Fruit fly (Drosophila melanogaster): Measurements from ENCODE around the gene Dhc98D.

- TF ChIP-seq psq (GFP tag; optimal IDR thresholded peaks at IDR 0.05) = no peak
- no peak for TF ChIP-seq jim (GFP tag; optimal IDR thresholded peaks at IDR 0.05)
- TF ChIP-seq N (GFP tag; optimal IDR thresholded peaks at IDR 0.05) = no peak
- no peak for TF ChIP-seq OdsH (GFP tag; optimal IDR thresholded peaks at IDR 0.05)
- no peak for TF ChIP-seq usp (GFP tag; optimal IDR thresholded peaks at IDR 0.05)
These were observed at the start of gene Dhc98D for dm6 chr3R:28486653-28487052.
